Worm (Caenorhabditis elegans): ENCODE results near the gene srd-59.

ce11 chrII:7238791-7239190, 33.3 kb downstream of the srd-59 start:
- TF ChIP-seq T22C8.4 (GFP tag; IDR thresholded peaks at IDR 0.05) (no peak), klf-2 (GFP tag; conservative IDR thresholded peaks at IDR 0.05) (no peak), ref-1 (GFP tag; conservative IDR thresholded peaks at IDR 0.05) (no peak), flt-1 (GFP tag; IDR thresholded peaks at IDR 0.05) (no peak), ztf-23 (GFP tag; IDR thresholded peaks at IDR 0.05) (no peak), med-1 (GFP tag; optimal IDR thresholded peaks at IDR 0.05; ENCODE audit: insufficient read depth) (no peak), tab-1 (GFP tag; IDR thresholded peaks at IDR 0.05) (no peak), ztf-29 (GFP tag; IDR thresholded peaks at IDR 0.05) (no peak), cog-1 (tag; optimal IDR thresholded peaks at IDR 0.05) (no peak)

Measured in whole organism, midembryonic.